Fruit fly (Drosophila melanogaster) whole organism, wandering third instar larva: ENCODE measurements around the gene CG43333.

Source experiments
- Abd-B ChIP-seq: fragments of >200 bp; optimal IDR thresholded peaks from 2 replicates; lab custom pipeline; 2017; ENCODE audit warnings: missing biosample characterization, missing genetic modification characterization
- CG32264 ChIP-seq: fragments of 200-800 bp; sonication (Bioruptor generic); optimal IDR thresholded peaks from 2 replicates; lab custom pipeline; 2016; ENCODE audit warnings: missing biosample characterization, missing genetic modification characterization
- CG9705 ChIP-seq: fragments of 200-800 bp; sonication (Bioruptor generic); optimal IDR thresholded peaks from 2 replicates; lab custom pipeline; 2018; ENCODE audit warnings: missing biosample characterization, mild to moderate bottlenecking, missing genetic modification characterization
- CrebA ChIP-seq: fragments of 200-800 bp; sonication (Bioruptor generic); optimal IDR thresholded peaks from 2 replicates; lab custom pipeline; 2016; ENCODE audit warnings: missing biosample characterization, mild to moderate bottlenecking, missing genetic modification characterization, borderline replicate concordance
- Dfd ChIP-seq: fragments of >200 bp; optimal IDR thresholded peaks from 2 replicates; lab custom pipeline; 2017; ENCODE audit warnings: missing biosample characterization, missing genetic modification characterization
- Dif ChIP-seq: fragments of 200-275, 200-300 bp; sonication (Bioruptor generic); optimal IDR thresholded peaks from 2 replicates; lab custom pipeline; 2018; ENCODE audit warnings: missing biosample characterization, missing genetic modification characterization; ENCODE audit not compliant: partially characterized antibody
- GATAd ChIP-seq: sonication (Bioruptor generic); optimal IDR thresholded peaks from 2 replicates; lab custom pipeline; 2016; ENCODE audit warnings: missing biosample characterization, missing genetic modification characterization
- HLH106 ChIP-seq: fragments of 200-800 bp; optimal IDR thresholded peaks from 3 replicates; lab custom pipeline; 2019; ENCODE audit warnings: missing biosample characterization, mild to moderate bottlenecking, missing genetic modification characterization, moderate library complexity
- Hnf4 ChIP-seq: fragments of 200-800 bp; sonication (Bioruptor generic); optimal IDR thresholded peaks from 2 replicates; lab custom pipeline; 2016; ENCODE audit warnings: missing biosample characterization, mild to moderate bottlenecking, missing genetic modification characterization
- Hr83 ChIP-seq: fragments of 200-300 bp; sonication (Bioruptor generic); optimal IDR thresholded peaks from 2 replicates; lab custom pipeline; 2016; ENCODE audit warnings: missing biosample characterization, mild to moderate bottlenecking, missing genetic modification characterization, moderate library complexity; ENCODE audit not compliant: poor library complexity, severe bottlenecking
- Jra ChIP-seq: sonication (Bioruptor generic); optimal IDR thresholded peaks from 2 replicates; lab custom pipeline; 2016; ENCODE audit warnings: missing biosample characterization, missing genetic modification characterization
- Myc ChIP-seq: fragments of >200 bp; optimal IDR thresholded peaks from 2 replicates; lab custom pipeline; 2017
- N ChIP-seq: fragments of >200 bp; optimal IDR thresholded peaks from 2 replicates; lab custom pipeline; 2018; ENCODE audit warnings: missing biosample characterization, missing external identifiers, missing genetic modification characterization
- OdsH ChIP-seq: fragments of 200-800 bp; sonication (Bioruptor generic); optimal IDR thresholded peaks from 2 replicates; lab custom pipeline; 2016; ENCODE audit warnings: missing biosample characterization, mild to moderate bottlenecking, missing genetic modification characterization
- Rel ChIP-seq, 2 experiments: fragments of 200-800 bp; sonication (Bioruptor generic) in 1 of 2; optimal IDR thresholded peaks; 2 replicates in 1 of 2; 3 replicates in 1 of 2; lab custom pipeline; 2016 to 2019; ENCODE audit warnings: mild to moderate bottlenecking in 2 of 2, missing biosample characterization in 2 of 2, missing genetic modification characterization in 2 of 2, moderate library complexity in 1 of 2
- Sp1 ChIP-seq: fragments of 200-800 bp; sonication (Bioruptor generic); optimal IDR thresholded peaks from 3 replicates; lab custom pipeline; 2019; ENCODE audit warnings: missing biosample characterization, mild to moderate bottlenecking, missing genetic modification characterization, moderate library complexity
- Vsx2 ChIP-seq: fragments of 200-300, 225-300 bp; sonication (Bioruptor generic); optimal IDR thresholded peaks from 2 replicates; lab custom pipeline; 2018; ENCODE audit warnings: missing biosample characterization, missing genetic modification characterization; ENCODE audit not compliant: partially characterized antibody
- br ChIP-seq: fragments of 200-800 bp; sonication (Bioruptor generic); optimal IDR thresholded peaks from 2 replicates; lab custom pipeline; 2016; ENCODE audit warnings: missing biosample characterization, missing genetic modification characterization
- brk ChIP-seq: fragments of 200-800 bp; sonication (Bioruptor generic); optimal IDR thresholded peaks from 2 replicates; lab custom pipeline; 2016; ENCODE audit warnings: missing biosample characterization, mild to moderate bottlenecking, missing genetic modification characterization
- dl ChIP-seq, 2 experiments: fragments of 175-275, 200-275 bp in 1 of 2; fragments of 200-275 bp in 1 of 2; sonication (Bioruptor generic); optimal IDR thresholded peaks; lab custom pipeline; 2018; ENCODE audit warnings: mild to moderate bottlenecking in 2 of 2, missing biosample characterization in 2 of 2, missing genetic modification characterization in 2 of 2, moderate library complexity in 2 of 2; ENCODE audit not compliant: partially characterized antibody in 2 of 2, insufficient read depth in 1 of 2
- dmrt93B ChIP-seq: fragments of 200-800 bp; sonication (Bioruptor generic); optimal IDR thresholded peaks from 2 replicates; lab custom pipeline; 2018; ENCODE audit warnings: missing biosample characterization, mild to moderate bottlenecking, missing genetic modification characterization
- ey ChIP-seq: fragments of 200-800 bp; sonication (Bioruptor generic); optimal IDR thresholded peaks from 2 replicates; lab custom pipeline; 2016; ENCODE audit warnings: missing biosample characterization, missing genetic modification characterization
- foxo ChIP-seq, 2 experiments: fragments of 200-800 bp; sonication (Bioruptor generic); optimal IDR thresholded peaks; 2 replicates in 1 of 2; 3 replicates in 1 of 2; lab custom pipeline; 2016 to 2017; ENCODE audit warnings: missing biosample characterization in 2 of 2, missing genetic modification characterization in 2 of 2
- fru ChIP-seq: fragments of 200-800 bp; sonication (Bioruptor generic); optimal IDR thresholded peaks from 3 replicates; lab custom pipeline; 2016; ENCODE audit warnings: missing biosample characterization, mild to moderate bottlenecking, missing genetic modification characterization
- h ChIP-seq: fragments of 200-800 bp; sonication (Bioruptor generic); optimal IDR thresholded peaks from 3 replicates; lab custom pipeline; 2016; ENCODE audit warnings: missing biosample characterization, mild to moderate bottlenecking, missing genetic modification characterization
- jim ChIP-seq: fragments of 175-275, 200-325 bp; sonication (Bioruptor generic); optimal IDR thresholded peaks from 2 replicates; lab custom pipeline; 2016; ENCODE audit warnings: missing biosample characterization, mild to moderate bottlenecking, missing genetic modification characterization
- lola ChIP-seq: fragments of >200 bp; optimal IDR thresholded peaks from 2 replicates; lab custom pipeline; 2017; ENCODE audit warnings: missing biosample characterization, missing genetic modification characterization
- pan ChIP-seq: fragments of >200 bp; optimal IDR thresholded peaks from 2 replicates; lab custom pipeline; 2017
- psq ChIP-seq: fragments of 200-800 bp; sonication (Bioruptor generic); optimal IDR thresholded peaks from 3 replicates; lab custom pipeline; 2017; ENCODE audit warnings: missing biosample characterization, mild to moderate bottlenecking, missing genetic modification characterization, moderate library complexity
- rgr ChIP-seq: fragments of 200-800 bp; sonication (Bioruptor generic); optimal IDR thresholded peaks from 3 replicates; lab custom pipeline; 2016; ENCODE audit warnings: missing biosample characterization, mild to moderate bottlenecking, missing genetic modification characterization
- sage ChIP-seq: fragments of 200-800 bp; sonication (Bioruptor generic); optimal IDR thresholded peaks from 2 replicates; lab custom pipeline; 2016; ENCODE audit warnings: missing biosample characterization, mild to moderate bottlenecking, missing genetic modification characterization
- sv ChIP-seq: fragments of 200-800 bp; sonication (Bioruptor generic); optimal IDR thresholded peaks from 3 replicates; lab custom pipeline; 2016; ENCODE audit warnings: missing biosample characterization, missing genetic modification characterization
- tai ChIP-seq: sonication (Bioruptor generic); optimal IDR thresholded peaks from 2 replicates; lab custom pipeline; 2016; ENCODE audit warnings: missing biosample characterization, missing genetic modification characterization
- usp ChIP-seq: fragments of >200 bp; optimal IDR thresholded peaks from 2 replicates; lab custom pipeline; 2017; ENCODE audit warnings: missing biosample characterization, missing genetic modification characterization
- woc ChIP-seq: sonication (Bioruptor generic); optimal IDR thresholded peaks from 2 replicates; lab custom pipeline; 2016; ENCODE audit warnings: missing biosample characterization, mild to moderate bottlenecking, missing genetic modification characterization

CG43333 gene

dm6 chr2L:14180553-14180952 lies at the start of gene CG43333:
Gene CG43333, minus strand, starts transcription at chr2L:14180686.
- TF ChIP-seq Abd-B (GFP tag; lab: Kevin White, UChicago), result no peak
- no peak for TF ChIP-seq HLH106 (tag; lab: Kevin White, UChicago)
- no peak for TF ChIP-seq Dfd
- TF ChIP-seq OdsH (GFP tag; lab: Kevin White, UChicago), result no peak
- TF ChIP-seq foxo (GFP tag; optimal IDR thresholded peaks at IDR 0.05; lab: Kevin White, UChicago), result no peak
- TF ChIP-seq tai (GFP tag; lab: Kevin White, UChicago), result no peak
- TF ChIP-seq Hr83, result no peak
- no peak for TF ChIP-seq Dif (GFP tag; lab: Kevin White, UChicago)
- no peak for TF ChIP-seq Jra (GFP tag; lab: Kevin White, UChicago)
- no peak for TF ChIP-seq brk (GFP tag; lab: Kevin White, UChicago)
- no peak for TF ChIP-seq dmrt93B (GFP tag; lab: Kevin White, UChicago)
- TF ChIP-seq CrebA (GFP tag; lab: Kevin White, UChicago), result no peak
- no peak for TF ChIP-seq dl (GFP tag; optimal IDR thresholded peaks at IDR 0.05; lab: Kevin White, UChicago; ENCODE audit: insufficient read depth in 1 of 2, partially characterized antibody in 2 of 2)
- TF ChIP-seq usp (GFP tag; lab: Kevin White, UChicago), result no peak
- TF ChIP-seq br (GFP tag; lab: Kevin White, UChicago), result no peak
- no peak for TF ChIP-seq CG9705 (GFP tag; lab: Kevin White, UChicago)
- no peak for TF ChIP-seq sage
- no peak for TF ChIP-seq psq (GFP tag; lab: Kevin White, UChicago)
- no peak for TF ChIP-seq CG32264 (GFP tag; lab: Kevin White, UChicago)
- TF ChIP-seq, all 38 proteins: peak for 0

dm6 chr2L:14230050-14230449 lies 49.6 kb upstream of the CG43333 start:
- TF ChIP-seq usp (GFP tag; lab: Kevin White, UChicago) (no peak), psq (GFP tag; lab: Kevin White, UChicago) (no peak), Abd-B (GFP tag; lab: Kevin White, UChicago) (no peak), fru (GFP tag; lab: Kevin White, UChicago) (no peak), Jra (GFP tag; lab: Kevin White, UChicago) (no peak), sv (GFP tag; lab: Kevin White, UChicago) (no peak), Myc (no peak), Vsx2 (GFP tag; lab: Kevin White, UChicago) (no peak)

- TF ChIP-seq CrebA (GFP tag; lab: Kevin White, UChicago) (peak; percentile 18), lola (no peak), dl (GFP tag; optimal IDR thresholded peaks at IDR 0.05; lab: Kevin White, UChicago; ENCODE audit: insufficient read depth in 1 of 2, partially characterized antibody in 2 of 2) (no peak), br (GFP tag; lab: Kevin White, UChicago) (no peak)
Observed at dm6 chr2L:14226694-14227093, 46.2 kb upstream of the CG43333 start.

- TF ChIP-seq rgr (peak; percentile 78), woc (GFP tag; lab: Kevin White, UChicago) (peak; percentile 79), pan (lab: Kevin White, UChicago) (no peak), Rel (GFP tag; optimal IDR thresholded peaks at IDR 0.05; lab: Kevin White, UChicago) (peak; percentile 20), Rel (tag; optimal IDR thresholded peaks at IDR 0.05; lab: Kevin White, UChicago) (peak; percentile 37), HLH106 (tag; lab: Kevin White, UChicago) (peak; percentile 81), foxo (GFP tag; optimal IDR thresholded peaks at IDR 0.05; lab: Kevin White, UChicago) (peak in 1 of 2 experiments; percentile 87), brk (GFP tag; lab: Kevin White, UChicago) (peak; percentile 73), Jra (GFP tag; lab: Kevin White, UChicago) (peak; percentile 17), Hnf4 (GFP tag; lab: Kevin White, UChicago) (peak; percentile 73), tai (GFP tag; lab: Kevin White, UChicago) (peak; percentile 19), Abd-B (GFP tag; lab: Kevin White, UChicago) (no peak), Dif (GFP tag; lab: Kevin White, UChicago) (no peak), CG9705 (GFP tag; lab: Kevin White, UChicago) (no peak), dmrt93B (GFP tag; lab: Kevin White, UChicago) (peak; percentile 55), Dfd (no peak), h (GFP tag; lab: Kevin White, UChicago) (peak; percentile 90), Hr83 (peak; percentile 20), CrebA (GFP tag; lab: Kevin White, UChicago) (peak; percentile 4), GATAd (GFP tag; lab: Kevin White, UChicago) (no peak), Sp1 (GFP tag; lab: Kevin White, UChicago) (peak; percentile 80), ey (peak; percentile 78), sage (peak; percentile 69), sv (GFP tag; lab: Kevin White, UChicago) (no peak), br (GFP tag; lab: Kevin White, UChicago) (peak; percentile 78), psq (GFP tag; lab: Kevin White, UChicago) (peak; percentile 79), jim (GFP tag; lab: Kevin White, UChicago) (no peak), OdsH (GFP tag; lab: Kevin White, UChicago) (peak; percentile 77), CG32264 (GFP tag; lab: Kevin White, UChicago) (peak; percentile 49), N (GFP tag; lab: Kevin White, UChicago) (no peak), fru (GFP tag; lab: Kevin White, UChicago) (peak; percentile 88), lola (no peak)
Observed at dm6 chr2L:14225957-14226676, 45.6 kb upstream of the CG43333 start.
